Fruit fly (Drosophila melanogaster) whole organism, embryonic: ENCODE measurements around the gene CG8379.
A peak's percentile ranks its signal among the peaks of the same experiment; 100 is the strongest.

ENCODE experiments used
- Atf-2 ChIP-seq: fragments of 200-800 bp; sonication (Bioruptor generic); optimal IDR thresholded peaks from 2 replicates; lab custom pipeline; 2016; ENCODE audit warnings: missing biosample characterization, missing genetic modification characterization
- B-H2 ChIP-seq: fragments of 200-800 bp; sonication (Bioruptor generic); optimal IDR thresholded peaks from 2 replicates; lab custom pipeline; 2018; ENCODE audit warnings: missing biosample characterization, mild to moderate bottlenecking, missing genetic modification characterization
- CG11695 ChIP-seq: fragments of 200-800 bp; sonication (Bioruptor generic); IDR thresholded peaks from 3 replicates; pipeline ENCODE4 v1.3.6; 2022; ENCODE audit warnings: missing biosample characterization, missing genetic modification characterization
- CG12769 ChIP-seq: fragments of 200-800 bp; sonication (Bioruptor generic); optimal IDR thresholded peaks from 2 replicates; lab custom pipeline; 2019; ENCODE audit warnings: missing biosample characterization, mild to moderate bottlenecking, missing genetic modification characterization, moderate library complexity
- CG15601 ChIP-seq: fragments of 200-800 bp; sonication (Bioruptor generic); optimal IDR thresholded peaks from 3 replicates; lab custom pipeline; 2019; ENCODE audit warnings: missing biosample characterization, mild to moderate bottlenecking, missing genetic modification characterization, moderate library complexity
- CG1603 ChIP-seq: fragments of 200-800 bp; sonication (Bioruptor generic); optimal IDR thresholded peaks from 2 replicates; lab custom pipeline; 2019; ENCODE audit warnings: missing biosample characterization, mild to moderate bottlenecking, missing genetic modification characterization, moderate library complexity
- CG17385 ChIP-seq: fragments of 200-800 bp; sonication (Bioruptor generic); optimal IDR thresholded peaks from 3 replicates; lab custom pipeline; 2018; ENCODE audit warnings: missing biosample characterization, mild to moderate bottlenecking, missing genetic modification characterization
- CG18476 ChIP-seq: fragments of 200-800 bp; sonication (Bioruptor generic); optimal IDR thresholded peaks from 2 replicates; lab custom pipeline; 2016; ENCODE audit warnings: missing biosample characterization, mild to moderate bottlenecking, missing genetic modification characterization
- CG18764 ChIP-seq: fragments of 200-800 bp; sonication (Bioruptor generic); optimal IDR thresholded peaks from 3 replicates; lab custom pipeline; 2016; ENCODE audit warnings: missing biosample characterization, missing genetic modification characterization
- CG2202 ChIP-seq: fragments of 200-800 bp; sonication (Bioruptor generic); optimal IDR thresholded peaks from 2 replicates; lab custom pipeline; 2018; ENCODE audit warnings: missing biosample characterization, mild to moderate bottlenecking, missing genetic modification characterization
- CG2875 ChIP-seq: fragments of 200-800 bp; sonication (Bioruptor generic); optimal IDR thresholded peaks from 2 replicates; lab custom pipeline; 2017; ENCODE audit warnings: missing biosample characterization, mild to moderate bottlenecking, missing genetic modification characterization, missing genetic modification reagents
- CG30403 ChIP-seq: fragments of 200-800 bp; sonication (Bioruptor generic); optimal IDR thresholded peaks from 3 replicates; lab custom pipeline; 2016; ENCODE audit warnings: missing biosample characterization, missing genetic modification characterization
- CG33213 ChIP-seq: fragments of 200-800 bp; sonication (Bioruptor generic); optimal IDR thresholded peaks from 3 replicates; lab custom pipeline; 2016; ENCODE audit warnings: missing biosample characterization, missing genetic modification characterization
- CG6683 ChIP-seq: fragments of 200-800 bp; sonication (Bioruptor generic); optimal IDR thresholded peaks from 2 replicates; lab custom pipeline; 2017; ENCODE audit warnings: missing biosample characterization, mild to moderate bottlenecking, missing genetic modification characterization, missing genetic modification reagents
- CG7271 ChIP-seq: fragments of 200-800 bp; sonication (Bioruptor generic); optimal IDR thresholded peaks from 2 replicates; lab custom pipeline; 2018; ENCODE audit warnings: missing biosample characterization, mild to moderate bottlenecking, missing genetic modification characterization, moderate library complexity
- CG7357 ChIP-seq: fragments of 200-800 bp; sonication (Bioruptor generic); IDR thresholded peaks from 3 replicates; pipeline ENCODE4 v1.3.6; 2022; ENCODE audit warnings: missing biosample characterization, missing genetic modification characterization
- CG7839 ChIP-seq: fragments of 200-800 bp; sonication (Bioruptor generic); optimal IDR thresholded peaks from 3 replicates; lab custom pipeline; 2018; ENCODE audit warnings: missing biosample characterization, mild to moderate bottlenecking, missing genetic modification characterization, moderate library complexity
- CG9932 ChIP-seq: fragments of 200-800 bp; sonication (Bioruptor generic); IDR thresholded peaks from 2 replicates; pipeline ENCODE4 v1.3.6; 2022; ENCODE audit warnings: missing biosample characterization, missing genetic modification characterization
- Dek ChIP-seq: fragments of 200-800 bp; sonication (Bioruptor generic); optimal IDR thresholded peaks from 3 replicates; lab custom pipeline; 2019; ENCODE audit warnings: missing biosample characterization, mild to moderate bottlenecking, missing genetic modification characterization, moderate library complexity
- E2f2 ChIP-seq: fragments of 200-800 bp; sonication (Bioruptor generic); IDR thresholded peaks from 2 replicates; pipeline ENCODE4 v1.3.6; 2022; ENCODE audit warnings: missing biosample characterization, missing genetic modification characterization
- Fer2 ChIP-seq: fragments of 200-800 bp; sonication (Bioruptor generic); optimal IDR thresholded peaks from 2 replicates; lab custom pipeline; 2018; ENCODE audit warnings: missing biosample characterization, mild to moderate bottlenecking, missing genetic modification characterization, moderate library complexity
- H15 ChIP-seq: fragments of 200-800 bp; sonication (Bioruptor generic); IDR thresholded peaks from 3 replicates; pipeline ENCODE4 v1.3.6; 2022; ENCODE audit warnings: missing biosample characterization, missing genetic modification characterization
- NfI ChIP-seq: fragments of 200-800 bp; sonication (Bioruptor generic); optimal IDR thresholded peaks from 3 replicates; lab custom pipeline; 2018; ENCODE audit warnings: missing biosample characterization, mild to moderate bottlenecking, missing genetic modification characterization, moderate library complexity
- PHDP ChIP-seq: fragments of 200-800 bp; sonication (Bioruptor generic); optimal IDR thresholded peaks from 3 replicates; lab custom pipeline; 2018; ENCODE audit warnings: missing biosample characterization, mild to moderate bottlenecking, missing genetic modification characterization, moderate library complexity
- Pdp1 ChIP-seq, 2 experiments: fragments of 200-800 bp; sonication (Bioruptor generic); optimal IDR thresholded peaks; 3 replicates each; lab custom pipeline; 2016; ENCODE audit warnings: missing biosample characterization in 2 of 2, missing genetic modification characterization in 2 of 2, mild to moderate bottlenecking in 1 of 2, moderate library complexity in 1 of 2
- Sry-δ ChIP-seq: fragments of 200-800 bp; sonication (Bioruptor generic); optimal IDR thresholded peaks from 2 replicates; lab custom pipeline; 2016; ENCODE audit warnings: missing biosample characterization, missing genetic modification characterization
- YL-1 ChIP-seq: fragments of 200-800 bp; sonication (Bioruptor generic); optimal IDR thresholded peaks from 3 replicates; lab custom pipeline; 2017; ENCODE audit warnings: missing biosample characterization, mild to moderate bottlenecking, missing genetic modification characterization
- ara ChIP-seq: fragments of 200-800 bp; sonication (Bioruptor generic); IDR thresholded peaks from 2 replicates; pipeline ENCODE4 v1.3.6; 2022; ENCODE audit warnings: missing biosample characterization, missing genetic modification characterization
- ash1 ChIP-seq: fragments of 200-800 bp; sonication (Bioruptor generic); optimal IDR thresholded peaks from 2 replicates; lab custom pipeline; 2018; ENCODE audit warnings: missing biosample characterization, mild to moderate bottlenecking, missing genetic modification characterization
- ato ChIP-seq: fragments of 200-800 bp; sonication (Bioruptor generic); IDR thresholded peaks from 2 replicates; pipeline ENCODE4 v1.3.6; 2022; ENCODE audit warnings: missing biosample characterization, missing genetic modification characterization; ENCODE audit not compliant: partially characterized antibody
- caup ChIP-seq: fragments of 200-800 bp; sonication (Bioruptor generic); optimal IDR thresholded peaks from 3 replicates; lab custom pipeline; 2017; ENCODE audit warnings: missing biosample characterization, mild to moderate bottlenecking, missing genetic modification characterization, moderate library complexity; ENCODE audit not compliant: severe bottlenecking
- danr ChIP-seq: fragments of 200-800 bp; sonication (Bioruptor generic); IDR thresholded peaks from 2 replicates; pipeline ENCODE4 v1.3.6; 2022; ENCODE audit warnings: missing biosample characterization, missing genetic modification characterization
- dysf ChIP-seq: fragments of 200-800 bp; sonication (Bioruptor generic); IDR thresholded peaks from 3 replicates; pipeline ENCODE4 v1.3.6; 2022; ENCODE audit warnings: missing biosample characterization, missing genetic modification characterization
- emc ChIP-seq: fragments of 200-800 bp; sonication (Bioruptor generic); optimal IDR thresholded peaks from 2 replicates; lab custom pipeline; 2016; ENCODE audit warnings: missing biosample characterization, missing genetic modification characterization
- exex ChIP-seq: fragments of 200-800 bp; sonication (Bioruptor generic); optimal IDR thresholded peaks from 4 replicates; lab custom pipeline; 2018; ENCODE audit warnings: missing biosample characterization, mild to moderate bottlenecking, missing genetic modification characterization, moderate library complexity
- fd3F ChIP-seq: fragments of 200-800 bp; sonication (Bioruptor generic); optimal IDR thresholded peaks from 2 replicates; lab custom pipeline; 2018; ENCODE audit warnings: missing biosample characterization, mild to moderate bottlenecking, missing genetic modification characterization, moderate library complexity
- gro ChIP-seq: fragments of 200-800 bp; sonication (Bioruptor generic); optimal IDR thresholded peaks from 2 replicates; lab custom pipeline; 2016; ENCODE audit warnings: missing biosample characterization, missing genetic modification characterization
- ham ChIP-seq: fragments of 200-800 bp; sonication (Bioruptor generic); IDR thresholded peaks from 2 replicates; pipeline ENCODE4 v1.3.6; 2022; ENCODE audit warnings: missing biosample characterization, missing genetic modification characterization
- hkb ChIP-seq, 2 experiments: fragments of 200-800 bp in 1 of 2; fragments of >200 bp in 1 of 2; sonication (Bioruptor generic) in 1 of 2; IDR thresholded peaks in 1 of 2; optimal IDR thresholded peaks in 1 of 2; 2 replicates each; pipeline versions ENCODE4 v1.3.6 to Lab custom; 2017 to 2022; ENCODE audit warnings: missing biosample characterization in 1 of 2, missing genetic modification characterization in 1 of 2
- mirr ChIP-seq: fragments of 200-800 bp; sonication (Bioruptor generic); optimal IDR thresholded peaks from 3 replicates; lab custom pipeline; 2018; ENCODE audit warnings: missing biosample characterization, mild to moderate bottlenecking, missing genetic modification characterization
- pb ChIP-seq: fragments of 200-800 bp; sonication (Bioruptor generic); optimal IDR thresholded peaks from 3 replicates; lab custom pipeline; 2016; ENCODE audit warnings: missing biosample characterization, missing genetic modification characterization
- pnt ChIP-seq: fragments of 200-800 bp; sonication (Bioruptor generic); optimal IDR thresholded peaks from 3 replicates; lab custom pipeline; 2016; ENCODE audit warnings: missing biosample characterization, missing genetic modification characterization
- pros ChIP-seq: fragments of 200-800 bp; sonication (Bioruptor generic); optimal IDR thresholded peaks from 3 replicates; lab custom pipeline; 2019; ENCODE audit warnings: missing biosample characterization, mild to moderate bottlenecking, missing genetic modification characterization, moderate library complexity
- salm ChIP-seq: fragments of 200-800 bp; sonication (Bioruptor generic); optimal IDR thresholded peaks from 2 replicates; lab custom pipeline; 2018; ENCODE audit warnings: missing biosample characterization, mild to moderate bottlenecking, missing genetic modification characterization
- scrt ChIP-seq: fragments of 200-800 bp; sonication (Bioruptor generic); optimal IDR thresholded peaks from 2 replicates; lab custom pipeline; 2018; ENCODE audit warnings: missing biosample characterization, mild to moderate bottlenecking, missing genetic modification characterization, moderate library complexity
- sisA ChIP-seq: fragments of 200-800 bp; sonication (Bioruptor generic); IDR thresholded peaks from 2 replicates; pipeline ENCODE4 v1.3.6; 2022; ENCODE audit warnings: missing biosample characterization, missing genetic modification characterization
- slp2 ChIP-seq: fragments of 200-800 bp; sonication (Bioruptor generic); optimal IDR thresholded peaks from 2 replicates; lab custom pipeline; 2016; ENCODE audit warnings: missing biosample characterization, missing genetic modification characterization
- ssp ChIP-seq: fragments of 200-800 bp; sonication (Bioruptor generic); IDR thresholded peaks from 2 replicates; pipeline ENCODE4 v1.3.6; 2022; ENCODE audit warnings: missing biosample characterization, missing genetic modification characterization
- unpg ChIP-seq: fragments of 200-800 bp; sonication (Bioruptor generic); optimal IDR thresholded peaks from 3 replicates; lab custom pipeline; 2018; ENCODE audit warnings: missing biosample characterization, mild to moderate bottlenecking, missing genetic modification characterization, moderate library complexity

Gene CG8379

DNA sequence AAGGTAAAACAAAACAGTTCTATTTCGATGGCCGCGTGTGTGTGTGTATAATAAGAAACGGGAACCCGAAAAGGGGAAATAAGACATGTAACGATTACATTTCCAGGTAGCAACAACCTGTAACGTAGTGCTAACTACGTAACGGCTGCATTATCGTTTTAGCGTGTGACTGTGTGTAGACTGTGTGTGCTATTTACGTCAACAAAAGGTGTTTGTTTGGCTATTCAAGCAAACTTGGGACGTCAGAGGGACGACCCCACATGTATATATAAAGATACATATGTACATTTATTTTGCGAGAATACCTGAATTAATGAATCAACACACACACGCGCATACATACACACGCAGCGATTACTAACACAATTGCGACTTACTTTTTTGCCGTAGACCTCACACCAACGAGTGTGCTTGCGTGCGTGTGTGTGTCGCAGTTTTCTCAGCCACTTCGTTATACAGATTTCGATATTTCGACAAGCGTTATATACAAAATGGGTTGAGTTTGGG is 4.6 kb upstream of the CG8379 start:
- TF ChIP-seq CG7357, result no peak
- no peak for TF ChIP-seq exex (tag; lab: Kevin White, UChicago)
- TF ChIP-seq pb (GFP tag; lab: Kevin White, UChicago), result peak; percentile 31
- no peak for TF ChIP-seq gro
- TF ChIP-seq ara, result no peak
- no peak for TF ChIP-seq hkb (optimal IDR thresholded peaks at IDR 0.05; lab: Kevin White, UChicago)
- peak; percentile 41; the same call in 1 of the 2 replicates for TF ChIP-seq hkb (GFP tag; IDR thresholded peaks at IDR 0.05; lab: Robert Waterston, UW)
- TF ChIP-seq CG7271, result no peak
- no peak for TF ChIP-seq NfI
- peak; percentile 37; the same call in 1 of the 3 replicates for TF ChIP-seq CG11695 (GFP tag; lab: Robert Waterston, UW)
- peak; percentile 25 for TF ChIP-seq fd3F (GFP tag; lab: Kevin White, UChicago)
- peak; percentile 61 for TF ChIP-seq mirr (GFP tag; lab: Kevin White, UChicago)
- no peak for TF ChIP-seq sisA (GFP tag; lab: Robert Waterston, UW)
- TF ChIP-seq slp2 (GFP tag; lab: Kevin White, UChicago), result no peak
- no peak for TF ChIP-seq ssp (GFP tag; lab: Robert Waterston, UW)
- no peak for TF ChIP-seq CG30403 (GFP tag; lab: Kevin White, UChicago)
- TF ChIP-seq Fer2 (tag; lab: Kevin White, UChicago), result no peak
- peak; percentile 86 for TF ChIP-seq CG12769 (tag; lab: Kevin White, UChicago)
- no peak for TF ChIP-seq CG2202 (tag; lab: Kevin White, UChicago)
- TF ChIP-seq CG33213, result peak; percentile 35
- TF ChIP-seq ham (GFP tag; lab: Robert Waterston, UW), result no peak
- TF ChIP-seq E2f2 (GFP tag; lab: Robert Waterston, UW), result peak; percentile 19; the same call in 1 of the 2 replicates
- peak; percentile 28 for TF ChIP-seq B-H2 (GFP tag; lab: Kevin White, UChicago)
- TF ChIP-seq ato (GFP tag; lab: Robert Waterston, UW), result no peak
- TF ChIP-seq salm (tag; lab: Kevin White, UChicago), result no peak
- no peak for TF ChIP-seq emc (GFP tag; lab: Kevin White, UChicago)
- peak; percentile 14 for TF ChIP-seq pnt (GFP tag; lab: Kevin White, UChicago)
- peak; percentile 32 for TF ChIP-seq pros (GFP tag; lab: Kevin White, UChicago)
- TF ChIP-seq dysf, result no peak
- TF ChIP-seq CG17385 (GFP tag; lab: Kevin White, UChicago), result no peak
- peak; percentile 5 for TF ChIP-seq CG2875 (GFP tag; lab: Kevin White, UChicago)
- TF ChIP-seq CG1603 (tag; lab: Kevin White, UChicago), result peak; percentile 44
- TF ChIP-seq unpg, result no peak
- peak; percentile 71 for TF ChIP-seq ash1 (GFP tag; lab: Kevin White, UChicago)
- TF ChIP-seq CG6683 (GFP tag; lab: Kevin White, UChicago), result peak; percentile 36
- TF ChIP-seq scrt, result no peak
- TF ChIP-seq CG7839 (tag; lab: Kevin White, UChicago), result no peak
- no peak for TF ChIP-seq CG15601 (tag; lab: Kevin White, UChicago)
- no peak for TF ChIP-seq YL-1 (GFP tag; lab: Kevin White, UChicago)
- TF ChIP-seq CG18476, result peak; percentile 19
- no peak for TF ChIP-seq H15 (GFP tag; lab: Robert Waterston, UW)
- no peak for TF ChIP-seq Sry-δ (GFP tag; lab: Kevin White, UChicago)
- TF ChIP-seq CG18764 (GFP tag; lab: Kevin White, UChicago), result no peak
- peak; percentile 34; the same call in 1 of the 2 replicates for TF ChIP-seq danr (GFP tag; lab: Robert Waterston, UW)
- peak; percentile 43 for TF ChIP-seq Atf-2 (GFP tag; lab: Kevin White, UChicago)
- peak; percentile 32; the same call in 1 of the 2 replicates for TF ChIP-seq CG9932 (GFP tag; lab: Robert Waterston, UW)
- TF ChIP-seq caup (GFP tag; lab: Kevin White, UChicago), result peak; percentile 55
- no peak for TF ChIP-seq Dek (tag; lab: Kevin White, UChicago)
- TF ChIP-seq Pdp1 (GFP tag; optimal IDR thresholded peaks at IDR 0.05; lab: Kevin White, UChicago), result peak in 1 of 2 experiments; percentile 57
- TF ChIP-seq PHDP (tag; lab: Kevin White, UChicago), result peak; percentile 48
